Worm (Caenorhabditis elegans) whole organism, early embryonic: ENCODE results near the gene lgc-49.

ENCODE experiments used
- B0310.2 ChIP-seq: sonication (generic microtip); optimal IDR thresholded peaks from 2 replicates; lab custom pipeline; 2016; ENCODE audit warnings: mild to moderate bottlenecking, missing genetic modification characterization, missing compliant biosample characterization
- aly-1 ChIP-seq: sonication (generic microtip); optimal IDR thresholded peaks from 2 replicates; lab custom pipeline; 2016; ENCODE audit warnings: missing genetic modification characterization, missing compliant biosample characterization
- ama-1 ChIP-seq: fragments of 150-350 bp; optimal IDR thresholded peaks from 2 replicates; lab custom pipeline; 2014
- ceh-13 ChIP-seq: fragments of 200-800 bp; sonication (Bioruptor generic); optimal IDR thresholded peaks from 2 replicates; lab custom pipeline; 2018; ENCODE audit warnings: mild to moderate bottlenecking, missing genetic modification characterization, missing compliant biosample characterization
- ets-7 ChIP-seq: sonication (generic microtip); optimal IDR thresholded peaks from 2 replicates; lab custom pipeline; 2016; ENCODE audit warnings: missing genotype, missing genetic modification characterization, missing compliant biosample characterization
- flt-1 ChIP-seq: fragments of 200-800 bp; sonication (Bioruptor generic); IDR thresholded peaks from 2 replicates; pipeline ENCODE4 v1.3.6; 2022; ENCODE audit warnings: missing genetic modification characterization, missing compliant biosample characterization
- hmbx-1 ChIP-seq: sonication (generic microtip); optimal IDR thresholded peaks from 2 replicates; lab custom pipeline; 2016; ENCODE audit warnings: mild to moderate bottlenecking, missing genetic modification characterization, missing compliant biosample characterization
- hmg-4 ChIP-seq: fragments of 200-800 bp; sonication (Bioruptor generic); optimal IDR thresholded peaks from 2 replicates; lab custom pipeline; 2018; ENCODE audit warnings: mild to moderate bottlenecking, missing genetic modification characterization, missing compliant biosample characterization
- hnd-1 ChIP-seq: sonication (generic microtip); optimal IDR thresholded peaks from 2 replicates; lab custom pipeline; 2016; ENCODE audit warnings: missing genetic modification characterization, missing compliant biosample characterization
- pes-1 ChIP-seq: fragments of 200-800 bp; sonication (Bioruptor generic); IDR thresholded peaks from 2 replicates; pipeline ENCODE4 v1.3.6; 2022; ENCODE audit warnings: missing genetic modification reagents, missing genetic modification characterization, missing compliant biosample characterization
- scrt-1 ChIP-seq: fragments of 200-800 bp; sonication (Bioruptor generic); IDR thresholded peaks from 2 replicates; pipeline ENCODE4 v1.3.6; 2022; ENCODE audit warnings: missing genetic modification characterization, missing compliant biosample characterization
- sea-1 ChIP-seq: fragments of 200-800 bp; sonication (Bioruptor generic); conservative IDR thresholded peaks from 2 replicates; pipeline ENCODE4 v1.3.6; 2022; ENCODE audit warnings: missing genetic modification characterization, missing compliant biosample characterization
- tbx-37 ChIP-seq: fragments of 200-800 bp; sonication (Bioruptor generic); conservative IDR thresholded peaks from 2 replicates; pipeline ENCODE4 v1.3.6; 2022; ENCODE audit warnings: missing genetic modification reagents, missing genetic modification characterization, missing compliant biosample characterization
- tra-4 ChIP-seq: sonication (generic microtip); optimal IDR thresholded peaks from 2 replicates; lab custom pipeline; 2017; ENCODE audit warnings: missing genetic modification characterization, missing compliant biosample characterization

DNA sequence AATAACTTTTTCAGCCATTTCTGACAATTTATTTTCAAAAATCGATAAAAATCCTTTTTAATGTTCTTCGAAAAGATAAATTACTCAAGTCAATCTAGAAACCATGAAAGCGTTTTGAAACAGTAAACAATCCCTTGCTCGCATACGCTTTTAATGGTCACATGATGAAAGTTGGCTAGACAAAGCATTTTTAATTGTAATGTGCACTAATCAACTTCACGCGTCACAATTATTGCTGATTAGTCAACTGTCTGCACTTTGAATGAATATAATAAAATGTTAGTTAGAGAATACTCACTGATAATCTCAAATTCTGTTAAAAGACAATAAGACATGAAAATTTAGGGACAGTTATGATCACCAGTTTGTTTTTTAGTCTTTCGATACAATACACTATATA lies 34.5 kb upstream of the lgc-49 start:
- no peak for TF ChIP-seq flt-1
- no peak for TF ChIP-seq scrt-1 (GFP tag; lab: Robert Waterston, UW)
- TF ChIP-seq B0310.2 (tag; lab: Kevin White, UChicago), result no peak
- no peak for TF ChIP-seq ama-1 (lab: Kevin White, UChicago)
- TF ChIP-seq sea-1 (GFP tag; lab: Robert Waterston, UW), result no peak
- TF ChIP-seq hmbx-1, result no peak
- TF ChIP-seq aly-1 (tag; lab: Kevin White, UChicago), result no peak
- TF ChIP-seq ets-7, result no peak
- TF ChIP-seq tra-4 (tag; lab: Kevin White, UChicago), result no peak
- TF ChIP-seq hmg-4 (GFP tag; lab: Kevin White, UChicago), result no peak
- TF ChIP-seq ceh-13 (GFP tag; lab: Kevin White, UChicago), result no peak
- no peak for TF ChIP-seq pes-1 (GFP tag; lab: Robert Waterston, UW)
- no peak for TF ChIP-seq hnd-1 (tag; lab: Kevin White, UChicago)
- no peak for TF ChIP-seq tbx-37 (GFP tag; lab: Robert Waterston, UW)
